Fruit fly (Drosophila melanogaster) whole organism, embryonic: Measurements from ENCODE around the gene Mics1.

Source experiments
- Ada2b ChIP-seq: fragments of 200-800 bp; sonication (Bioruptor generic); IDR thresholded peaks from 2 replicates; pipeline ENCODE4 v1.3.6; 2022; ENCODE audit warnings: missing biosample characterization, missing genetic modification characterization
- C15 ChIP-seq: fragments of 200-800 bp; sonication (Bioruptor generic); IDR thresholded peaks from 3 replicates; pipeline ENCODE4 v1.3.6; 2022; ENCODE audit warnings: missing biosample characterization, missing genetic modification characterization
- CG10431 ChIP-seq: fragments of 200-800 bp; sonication (Bioruptor generic); optimal IDR thresholded peaks from 3 replicates; lab custom pipeline; 2018; ENCODE audit warnings: missing biosample characterization, mild to moderate bottlenecking, missing genetic modification characterization
- CG11085 ChIP-seq: fragments of 200-800 bp; sonication (Bioruptor generic); IDR thresholded peaks from 2 replicates; pipeline ENCODE4 v1.3.6; 2022; ENCODE audit warnings: missing biosample characterization, missing genetic modification characterization
- CG12236 ChIP-seq: fragments of 200-800 bp; sonication (Bioruptor generic); optimal IDR thresholded peaks from 2 replicates; lab custom pipeline; 2016; ENCODE audit warnings: missing biosample characterization, missing genetic modification characterization
- CG12769 ChIP-seq: fragments of 200-800 bp; sonication (Bioruptor generic); optimal IDR thresholded peaks from 2 replicates; lab custom pipeline; 2019; ENCODE audit warnings: missing biosample characterization, mild to moderate bottlenecking, missing genetic modification characterization, moderate library complexity
- CG14014 ChIP-seq: fragments of 200-800 bp; sonication (Bioruptor generic); IDR thresholded peaks from 2 replicates; pipeline ENCODE4 v1.3.6; 2022; ENCODE audit warnings: missing biosample characterization, missing genetic modification characterization
- CG14860 ChIP-seq: fragments of 200-800 bp; sonication (Bioruptor generic); IDR thresholded peaks from 3 replicates; pipeline ENCODE4 v1.3.6; 2022; ENCODE audit warnings: missing biosample characterization, missing genetic modification characterization; ENCODE audit not compliant: partially characterized antibody
- CG15011 ChIP-seq: fragments of 200-800 bp; sonication (Bioruptor generic); optimal IDR thresholded peaks from 3 replicates; lab custom pipeline; 2018; ENCODE audit warnings: missing biosample characterization, mild to moderate bottlenecking, missing genetic modification characterization
- CG16779 ChIP-seq: fragments of 200-800 bp; sonication (Bioruptor generic); IDR thresholded peaks from 2 replicates; pipeline ENCODE4 v1.3.6; 2022; ENCODE audit warnings: missing biosample characterization, missing genetic modification characterization
- CG17361 ChIP-seq: fragments of 200-800 bp; sonication (Bioruptor generic); IDR thresholded peaks from 3 replicates; pipeline ENCODE4 v1.3.6; 2022; ENCODE audit warnings: missing biosample characterization, missing genetic modification characterization
- CG18619 ChIP-seq: fragments of 200-800 bp; sonication (Bioruptor generic); optimal IDR thresholded peaks from 3 replicates; lab custom pipeline; 2017; ENCODE audit warnings: missing biosample characterization, mild to moderate bottlenecking, missing genetic modification characterization
- CG32532 ChIP-seq: fragments of 200-800 bp; sonication (Bioruptor generic); IDR thresholded peaks from 2 replicates; pipeline ENCODE4 v1.3.6; 2022; ENCODE audit warnings: missing biosample characterization, missing genetic modification characterization
- CG4424 ChIP-seq: fragments of 200-800 bp; sonication (Bioruptor generic); optimal IDR thresholded peaks from 3 replicates; lab custom pipeline; 2016; ENCODE audit warnings: missing biosample characterization, missing genetic modification characterization
- CG6654 ChIP-seq: fragments of 200-800 bp; sonication (Bioruptor generic); optimal IDR thresholded peaks from 2 replicates; lab custom pipeline; 2017; ENCODE audit warnings: missing biosample characterization, mild to moderate bottlenecking, missing genetic modification characterization
- CG7357 ChIP-seq: fragments of 200-800 bp; sonication (Bioruptor generic); IDR thresholded peaks from 3 replicates; pipeline ENCODE4 v1.3.6; 2022; ENCODE audit warnings: missing biosample characterization, missing genetic modification characterization
- CG7372 ChIP-seq: fragments of 200-800 bp; sonication (Bioruptor generic); IDR thresholded peaks from 2 replicates; pipeline ENCODE4 v1.3.6; 2022; ENCODE audit warnings: missing biosample characterization, missing genetic modification characterization
- CG8089 ChIP-seq: fragments of 200-800 bp; sonication (Bioruptor generic); optimal IDR thresholded peaks from 3 replicates; lab custom pipeline; 2016; ENCODE audit warnings: missing biosample characterization, missing genetic modification characterization
- CG9876 ChIP-seq: fragments of 200-800 bp; sonication (Bioruptor generic); optimal IDR thresholded peaks from 2 replicates; lab custom pipeline; 2016; ENCODE audit warnings: missing biosample characterization, missing genetic modification characterization
- CkIIα-i1 ChIP-seq: fragments of 200-800 bp; sonication (Bioruptor generic); IDR thresholded peaks from 2 replicates; pipeline ENCODE4 v1.3.6; 2022; ENCODE audit warnings: missing biosample characterization, missing genetic modification characterization
- CoRest ChIP-seq: fragments of 200-800 bp; sonication (Bioruptor generic); optimal IDR thresholded peaks from 3 replicates; lab custom pipeline; 2018; ENCODE audit warnings: missing biosample characterization, mild to moderate bottlenecking, missing genetic modification characterization, moderate library complexity
- E2f1 ChIP-seq: fragments of 200-800 bp; sonication (Bioruptor generic); IDR thresholded peaks from 2 replicates; pipeline ENCODE4 v1.3.6; 2022; ENCODE audit warnings: missing biosample characterization, missing genetic modification characterization
- Ets65A ChIP-seq: fragments of 200-800 bp; sonication (Bioruptor generic); peaks from one replicate; lab custom pipeline; 2016; ENCODE audit warnings: missing biosample characterization, missing genetic modification characterization
- Ets97D ChIP-seq: fragments of 200-800 bp; sonication (Bioruptor generic); optimal IDR thresholded peaks from 3 replicates; lab custom pipeline; 2016; ENCODE audit warnings: missing biosample characterization, missing genetic modification characterization
- HHEX ChIP-seq: fragments of 200-800 bp; sonication (Bioruptor generic); optimal IDR thresholded peaks from 3 replicates; lab custom pipeline; 2017; ENCODE audit warnings: missing biosample characterization, mild to moderate bottlenecking, missing genetic modification characterization, missing genetic modification reagents
- MBD-R2 ChIP-seq: fragments of 200-800 bp; sonication (Bioruptor generic); IDR thresholded peaks from 2 replicates; pipeline ENCODE4 v1.3.6; 2022; ENCODE audit warnings: missing biosample characterization, missing genetic modification characterization
- Med ChIP-seq: fragments of 200-800 bp; sonication (Bioruptor generic); peaks from one replicate; lab custom pipeline; 2016; ENCODE audit warnings: missing biosample characterization, missing genetic modification characterization, mild to moderate bottlenecking, inconsistent platforms, moderate library complexity
- Opbp ChIP-seq: fragments of 200-800 bp; sonication (Bioruptor generic); IDR thresholded peaks from 3 replicates; pipeline ENCODE4 v1.3.6; 2022; ENCODE audit warnings: missing biosample characterization, missing genetic modification characterization; ENCODE audit not compliant: partially characterized antibody
- Sin3A ChIP-seq: fragments of >200 bp; optimal IDR thresholded peaks from 2 replicates; lab custom pipeline; 2018
- ash1 ChIP-seq: fragments of 200-800 bp; sonication (Bioruptor generic); optimal IDR thresholded peaks from 2 replicates; lab custom pipeline; 2018; ENCODE audit warnings: missing biosample characterization, mild to moderate bottlenecking, missing genetic modification characterization
- chinmo ChIP-seq: fragments of 200-800 bp; sonication (Bioruptor generic); IDR thresholded peaks from 4 replicates; pipeline ENCODE4 v1.3.6; 2022; ENCODE audit warnings: missing biosample characterization, missing genetic modification characterization; ENCODE audit not compliant: partially characterized antibody
- crc ChIP-seq: fragments of 200-800 bp; sonication (Bioruptor generic); optimal IDR thresholded peaks from 2 replicates; lab custom pipeline; 2016; ENCODE audit warnings: missing biosample characterization, missing genetic modification characterization
- croc ChIP-seq: fragments of 200-800 bp; sonication (Bioruptor generic); conservative IDR thresholded peaks from 3 replicates; pipeline ENCODE4 v1.3.6; 2022; ENCODE audit warnings: missing biosample characterization, missing genetic modification characterization
- dysf ChIP-seq: fragments of 200-800 bp; sonication (Bioruptor generic); IDR thresholded peaks from 3 replicates; pipeline ENCODE4 v1.3.6; 2022; ENCODE audit warnings: missing biosample characterization, missing genetic modification characterization
- en ChIP-seq: fragments of 200-800 bp; sonication (Bioruptor generic); optimal IDR thresholded peaks from 2 replicates; lab custom pipeline; 2016; ENCODE audit warnings: missing biosample characterization, missing genetic modification characterization
- gro ChIP-seq: fragments of 200-800 bp; sonication (Bioruptor generic); optimal IDR thresholded peaks from 2 replicates; lab custom pipeline; 2016; ENCODE audit warnings: missing biosample characterization, missing genetic modification characterization
- kni ChIP-seq: fragments of 200-800 bp; sonication (Bioruptor generic); optimal IDR thresholded peaks from 3 replicates; lab custom pipeline; 2017; ENCODE audit warnings: mild to moderate bottlenecking, missing biosample characterization, missing genetic modification reagents, missing genetic modification characterization
- lmd ChIP-seq: fragments of 200-800 bp; sonication (Bioruptor generic); IDR thresholded peaks from 2 replicates; pipeline ENCODE4 v1.3.6; 2022; ENCODE audit warnings: missing biosample characterization, missing genetic modification characterization
- mld ChIP-seq: fragments of 200-800 bp; sonication (Bioruptor generic); IDR thresholded peaks from 3 replicates; pipeline ENCODE4 v1.3.6; 2022; ENCODE audit warnings: missing biosample characterization, missing genetic modification characterization; ENCODE audit not compliant: partially characterized antibody
- ranshi ChIP-seq: fragments of 200-800 bp; sonication (Bioruptor generic); IDR thresholded peaks from 2 replicates; pipeline ENCODE4 v1.3.6; 2022; ENCODE audit warnings: missing biosample characterization, missing genetic modification characterization
- rib ChIP-seq: fragments of 200-800 bp; sonication (Bioruptor generic); IDR thresholded peaks from 2 replicates; pipeline ENCODE4 v1.3.6; 2022; ENCODE audit warnings: missing biosample characterization, missing genetic modification characterization
- run ChIP-seq: fragments of 200-800 bp; sonication (Bioruptor generic); optimal IDR thresholded peaks from 3 replicates; lab custom pipeline; 2018; ENCODE audit warnings: missing biosample characterization, mild to moderate bottlenecking, missing genetic modification characterization
- sd ChIP-seq: fragments of 200-800 bp; sonication (Bioruptor generic); optimal IDR thresholded peaks from 3 replicates; lab custom pipeline; 2018; ENCODE audit warnings: missing biosample characterization, mild to moderate bottlenecking, missing genetic modification characterization, moderate library complexity
- slbo ChIP-seq: fragments of 200-800 bp; sonication (Bioruptor generic); IDR thresholded peaks from 2 replicates; pipeline ENCODE4 v1.3.6; 2022; ENCODE audit warnings: missing biosample characterization, missing genetic modification characterization
- slp2 ChIP-seq: fragments of 200-800 bp; sonication (Bioruptor generic); optimal IDR thresholded peaks from 2 replicates; lab custom pipeline; 2016; ENCODE audit warnings: missing biosample characterization, missing genetic modification characterization
- sug ChIP-seq: fragments of 200-800 bp; optimal IDR thresholded peaks from 2 replicates; lab custom pipeline; 2019; ENCODE audit warnings: missing biosample characterization, mild to moderate bottlenecking, missing genetic modification characterization, moderate library complexity
- tx ChIP-seq: fragments of 200-800 bp; sonication (Bioruptor generic); optimal IDR thresholded peaks from 2 replicates; lab custom pipeline; 2016; ENCODE audit warnings: missing biosample characterization, missing genetic modification characterization
- usp ChIP-seq: fragments of >200 bp; optimal IDR thresholded peaks from 2 replicates; lab custom pipeline; 2017; ENCODE audit warnings: missing biosample characterization, missing genetic modification characterization
- zfh1 ChIP-seq: fragments of 200-800 bp; sonication (Bioruptor generic); IDR thresholded peaks from 3 replicates; pipeline ENCODE4 v1.3.6; 2022; ENCODE audit warnings: missing biosample characterization, missing genetic modification characterization

Mics1 gene

DNA sequence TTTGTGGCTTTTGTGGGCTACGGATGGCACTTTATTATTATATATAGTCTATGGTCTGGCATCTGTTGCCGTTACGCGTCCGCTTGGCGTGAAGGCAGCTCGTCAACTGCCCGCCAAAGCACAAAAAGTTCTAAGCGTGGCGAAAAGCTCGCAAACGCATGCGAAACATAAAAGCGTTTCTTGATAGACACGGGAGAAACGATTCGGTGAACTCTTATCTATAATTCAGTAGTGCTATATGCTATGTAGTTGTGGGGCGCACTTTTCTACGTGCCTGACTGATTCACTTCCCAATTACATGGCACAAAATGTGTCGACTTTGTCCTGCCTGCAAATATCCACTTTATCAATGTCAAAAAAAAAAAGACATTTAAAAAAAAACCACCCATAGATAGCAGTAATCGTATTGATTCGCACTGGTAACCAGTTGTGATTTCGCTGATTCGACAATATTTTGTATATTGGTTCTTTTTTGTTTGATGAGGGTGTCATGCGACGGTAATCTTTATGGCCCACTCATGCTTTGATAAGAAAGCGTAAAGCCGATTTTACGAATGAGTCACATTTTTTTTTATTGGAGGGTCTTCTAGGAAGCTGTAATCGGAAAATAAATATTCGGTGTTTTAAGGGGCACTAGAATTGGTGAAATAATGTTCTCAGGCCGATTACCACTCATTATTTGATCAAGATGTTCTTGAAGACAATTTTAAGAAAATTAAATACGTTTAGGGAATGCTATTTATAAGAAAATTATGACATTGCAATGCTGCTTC is 3.0 kb upstream of the Mics1 start, which contains the start of gene alpha-Est9 (continued):
- TF ChIP-seq crc (GFP tag; lab: Kevin White, UChicago) = no peak
- TF ChIP-seq gro (GFP tag; lab: Kevin White, UChicago) = peak; percentile 23
- no peak for TF ChIP-seq croc (GFP tag; lab: Robert Waterston, UW)
- no peak for TF ChIP-seq CG16779 (GFP tag; lab: Robert Waterston, UW)
- no peak for TF ChIP-seq Ada2b (GFP tag; lab: Robert Waterston, UW)
- no peak for TF ChIP-seq lmd (GFP tag; lab: Robert Waterston, UW)
- TF ChIP-seq CG17361 (GFP tag; lab: Robert Waterston, UW) = no peak
- TF ChIP-seq ash1 (GFP tag; lab: Kevin White, UChicago) = no peak
- TF ChIP-seq HHEX (GFP tag; lab: Kevin White, UChicago) = no peak
- TF ChIP-seq mld (GFP tag; lab: Robert Waterston, UW) = no peak

DNA sequence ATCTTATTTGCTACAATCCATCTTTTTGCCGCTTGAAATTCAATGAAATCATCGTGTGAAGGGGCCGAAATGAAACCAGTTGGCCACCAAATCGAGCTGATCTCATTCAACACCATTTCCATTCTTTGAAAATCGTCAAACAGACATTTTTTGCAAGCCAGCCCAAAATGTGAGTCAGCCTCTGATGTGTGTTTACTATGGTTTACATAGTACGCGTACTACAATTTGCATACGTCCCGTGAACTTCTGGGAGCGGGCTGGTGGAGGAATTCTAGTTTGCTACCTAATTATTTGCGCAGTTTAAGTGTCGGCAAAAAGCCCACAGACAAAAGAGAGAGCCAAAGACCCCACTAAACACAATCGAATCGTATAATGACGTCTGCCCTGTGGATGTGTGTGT is 1.0 kb upstream of the Mics1 start:
- peak; percentile 45 for TF ChIP-seq CG12769 (tag; lab: Kevin White, UChicago)
- no peak for TF ChIP-seq Opbp (GFP tag; lab: Robert Waterston, UW)
- TF ChIP-seq run (tag; lab: Kevin White, UChicago) = no peak
- TF ChIP-seq CG7357 = no peak
- TF ChIP-seq CG11085 (GFP tag; lab: Robert Waterston, UW) = no peak
- TF ChIP-seq CG32532 = 0 out of 2 replicates have a peak, but pooled peaks have one; percentile 21
- no peak for TF ChIP-seq slp2 (GFP tag; lab: Kevin White, UChicago)
- 0 out of 4 replicates have a peak, but pooled peaks have one; percentile 40 for TF ChIP-seq chinmo (GFP tag; lab: Robert Waterston, UW)
- peak; percentile 76 for TF ChIP-seq Med (GFP tag; lab: Kevin White, UChicago)
- TF ChIP-seq CG6654 (GFP tag; lab: Kevin White, UChicago) = no peak
- no peak for TF ChIP-seq slbo (GFP tag; lab: Robert Waterston, UW)
- TF ChIP-seq Ets65A (GFP tag; lab: Kevin White, UChicago) = no peak
- TF ChIP-seq sug (tag; lab: Kevin White, UChicago) = peak; percentile 15
- no peak for TF ChIP-seq CG14860 (GFP tag; lab: Robert Waterston, UW)
- TF ChIP-seq MBD-R2 (GFP tag; lab: Robert Waterston, UW) = no peak
- no peak for TF ChIP-seq en (GFP tag; lab: Kevin White, UChicago)
- TF ChIP-seq ranshi (GFP tag; lab: Robert Waterston, UW) = no peak
- TF ChIP-seq croc (GFP tag; lab: Robert Waterston, UW) = no peak
- TF ChIP-seq CG18619 = no peak
- peak; percentile 48 for TF ChIP-seq sd (tag; lab: Kevin White, UChicago)
- TF ChIP-seq CG9876 (GFP tag; lab: Kevin White, UChicago) = no peak
- no peak for TF ChIP-seq kni
- TF ChIP-seq rib = peak; percentile 55; the same call in 1 of the 2 replicates
- TF ChIP-seq, all 482 proteins: peak for 7

DNA sequence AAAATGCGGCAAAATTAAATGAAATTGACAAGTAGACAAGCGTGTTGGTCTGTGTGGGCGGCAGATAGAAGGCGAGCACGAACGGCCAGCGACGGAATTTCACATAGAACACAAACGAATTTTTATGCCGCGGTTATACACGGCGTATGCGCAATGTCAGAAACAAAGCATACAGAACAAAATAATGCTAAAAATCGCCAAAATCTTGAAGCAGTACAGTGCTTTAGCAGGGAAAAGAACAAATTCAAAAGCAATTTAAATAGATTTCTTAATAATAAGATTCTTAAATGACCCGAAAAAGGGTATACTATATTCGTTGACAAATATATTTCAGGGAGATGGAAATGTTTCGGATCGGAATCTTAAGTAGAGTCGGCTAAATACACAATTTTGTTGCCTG is 1.7 kb downstream of the Mics1 start:
- TF ChIP-seq CG7372 (GFP tag; lab: Robert Waterston, UW) = peak; percentile 75
- TF ChIP-seq E2f1 (GFP tag; lab: Robert Waterston, UW) = no peak
- peak; percentile 42; the same call in 1 of the 2 replicates for TF ChIP-seq CG14014 (GFP tag; lab: Robert Waterston, UW)
- TF ChIP-seq CkIIα-i1 (GFP tag; lab: Robert Waterston, UW) = no peak
- TF ChIP-seq CG4424 (GFP tag; lab: Kevin White, UChicago) = no peak
- TF ChIP-seq dysf (GFP tag; lab: Robert Waterston, UW) = peak; percentile 30; the same call in 1 of the 3 replicates
- no peak for TF ChIP-seq C15 (GFP tag; lab: Robert Waterston, UW)
- TF ChIP-seq CoRest (tag; lab: Kevin White, UChicago) = peak; percentile 30
- TF ChIP-seq CG8089 (GFP tag; lab: Kevin White, UChicago) = no peak
- no peak for TF ChIP-seq CG10431
- TF ChIP-seq tx (GFP tag; lab: Kevin White, UChicago) = peak; percentile 15
- no peak for TF ChIP-seq usp (GFP tag; lab: Kevin White, UChicago)
- no peak for TF ChIP-seq Ets97D (GFP tag; lab: Kevin White, UChicago)
- TF ChIP-seq CG12236 (GFP tag; lab: Kevin White, UChicago) = no peak
- TF ChIP-seq CG15011 (GFP tag; lab: Kevin White, UChicago) = no peak
- no peak for TF ChIP-seq Sin3A (lab: Kevin White, UChicago)
- peak; percentile 36; the same call in 1 of the 3 replicates for TF ChIP-seq zfh1 (GFP tag; lab: Robert Waterston, UW)
